Fruit fly (Drosophila melanogaster) whole organism, wandering third instar larva: ENCODE data around the gene CG10996.

Source experiments
- Abd-B ChIP-seq: fragments of >200 bp; optimal IDR thresholded peaks from 2 replicates; lab custom pipeline; 2017; ENCODE audit warnings: missing biosample characterization, missing genetic modification characterization
- Dif ChIP-seq: fragments of 200-275, 200-300 bp; sonication (Bioruptor generic); optimal IDR thresholded peaks from 2 replicates; lab custom pipeline; 2018; ENCODE audit warnings: missing biosample characterization, missing genetic modification characterization; ENCODE audit not compliant: partially characterized antibody
- Hr83 ChIP-seq: fragments of 200-300 bp; sonication (Bioruptor generic); optimal IDR thresholded peaks from 2 replicates; lab custom pipeline; 2016; ENCODE audit warnings: missing biosample characterization, mild to moderate bottlenecking, missing genetic modification characterization, moderate library complexity; ENCODE audit not compliant: poor library complexity, severe bottlenecking
- brk ChIP-seq: fragments of 200-800 bp; sonication (Bioruptor generic); optimal IDR thresholded peaks from 2 replicates; lab custom pipeline; 2016; ENCODE audit warnings: missing biosample characterization, mild to moderate bottlenecking, missing genetic modification characterization
- fru ChIP-seq: fragments of 200-800 bp; sonication (Bioruptor generic); optimal IDR thresholded peaks from 3 replicates; lab custom pipeline; 2016; ENCODE audit warnings: missing biosample characterization, mild to moderate bottlenecking, missing genetic modification characterization
- pan ChIP-seq: fragments of >200 bp; optimal IDR thresholded peaks from 2 replicates; lab custom pipeline; 2017
- rgr ChIP-seq: fragments of 200-800 bp; sonication (Bioruptor generic); optimal IDR thresholded peaks from 3 replicates; lab custom pipeline; 2016; ENCODE audit warnings: missing biosample characterization, mild to moderate bottlenecking, missing genetic modification characterization
- usp ChIP-seq: fragments of >200 bp; optimal IDR thresholded peaks from 2 replicates; lab custom pipeline; 2017; ENCODE audit warnings: missing biosample characterization, missing genetic modification characterization

dm6 chrX:13754476-13754875 is 43.0 kb downstream of the CG10996 start:
- no peak for TF ChIP-seq usp (GFP tag; lab: Kevin White, UChicago)
- no peak for TF ChIP-seq brk (GFP tag; lab: Kevin White, UChicago)
- peak; percentile 55 for TF ChIP-seq rgr (GFP tag; lab: Kevin White, UChicago)
- TF ChIP-seq Abd-B, result no peak
- TF ChIP-seq fru (GFP tag; lab: Kevin White, UChicago), result peak; percentile 38
- no peak for TF ChIP-seq Hr83 (GFP tag; lab: Kevin White, UChicago)
- TF ChIP-seq pan (lab: Kevin White, UChicago), result no peak
- TF ChIP-seq Dif, result no peak
